Worm (Caenorhabditis elegans): Measurements from ENCODE around the gene hpx-2.

Gene hpx-2

ce11 chrV:13893583-13893982, 43.3 kb downstream of the hpx-2 start:
- TF ChIP-seq sea-2 (GFP tag; optimal IDR thresholded peaks at IDR 0.05) (no peak), pqm-1 (tag; optimal IDR thresholded peaks at IDR 0.05) (peak; percentile 92), egl-27 (tag; optimal IDR thresholded peaks at IDR 0.05) (no peak), fkh-10 (GFP tag; optimal IDR thresholded peaks at IDR 0.05) (no peak), elt-2 (tag; optimal IDR thresholded peaks at IDR 0.05) (peak; percentile 93)

DNA sequence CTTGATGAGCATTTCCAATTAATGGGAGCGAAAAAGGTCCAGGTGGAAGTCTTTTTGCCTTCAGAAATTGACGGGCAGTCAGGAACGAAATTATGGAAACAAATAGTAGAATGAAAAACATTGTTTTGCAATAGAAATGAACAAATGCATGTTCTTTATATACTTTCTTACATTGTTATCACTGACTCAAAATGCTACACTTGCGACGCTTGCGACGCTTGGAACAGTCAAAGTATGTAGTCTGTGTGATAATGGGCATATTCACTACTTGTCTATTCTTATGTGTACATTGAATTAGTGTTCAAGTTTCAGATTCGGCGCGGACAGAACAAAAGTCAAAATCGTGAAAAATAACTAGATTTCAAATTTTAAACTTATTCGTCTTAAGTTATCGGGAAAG, 48.1 kb downstream of the hpx-2 start, which contains the start of gene cyp-35C1:
Gene cyp-35C1, minus strand, starts transcription at position 132 of the 400 bp plus-strand sequence.
- TF ChIP-seq pqm-1 (tag; optimal IDR thresholded peaks at IDR 0.05) (peak; percentile 51), elt-2 (tag; optimal IDR thresholded peaks at IDR 0.05) (peak; percentile 59), nhr-67 (tag; optimal IDR thresholded peaks at IDR 0.05) (no peak)

DNA sequence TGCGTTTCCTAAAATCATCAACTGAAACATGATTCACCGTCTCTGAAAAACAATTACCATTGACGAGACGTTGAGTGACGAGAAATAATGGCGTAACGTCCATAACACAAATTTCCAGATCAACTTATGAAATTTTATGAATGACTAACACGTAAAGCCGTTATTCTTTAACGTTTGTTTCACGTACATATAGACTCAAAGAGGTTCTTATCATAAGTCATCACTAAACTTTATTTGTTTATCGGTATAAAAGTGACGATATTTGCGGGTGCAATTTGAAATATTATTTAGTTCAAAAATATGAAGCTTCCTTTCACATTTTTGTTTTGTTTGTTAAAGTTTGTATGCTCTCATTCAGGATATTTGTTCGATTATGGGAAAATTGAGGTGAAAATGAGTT, 48.9 kb downstream of the hpx-2 start, which contains the start of gene oac-3:
Gene oac-3, plus strand, starts transcription at position 301 of the 400 bp plus-strand sequence.
- TF ChIP-seq hmg-11 (tag; optimal IDR thresholded peaks at IDR 0.05) (no peak), egl-27 (tag; optimal IDR thresholded peaks at IDR 0.05) (no peak), zag-1 (tag; optimal IDR thresholded peaks at IDR 0.05) (no peak), fkh-10 (GFP tag; optimal IDR thresholded peaks at IDR 0.05) (no peak), fkh-2 (tag; optimal IDR thresholded peaks at IDR 0.05) (no peak), elt-2 (tag; optimal IDR thresholded peaks at IDR 0.05) (no peak), pha-4 (tag; optimal IDR thresholded peaks at IDR 0.05) (no peak), lin-15B (tag; optimal IDR thresholded peaks at IDR 0.05) (no peak), nhr-67 (tag; optimal IDR thresholded peaks at IDR 0.05) (no peak)

DNA sequence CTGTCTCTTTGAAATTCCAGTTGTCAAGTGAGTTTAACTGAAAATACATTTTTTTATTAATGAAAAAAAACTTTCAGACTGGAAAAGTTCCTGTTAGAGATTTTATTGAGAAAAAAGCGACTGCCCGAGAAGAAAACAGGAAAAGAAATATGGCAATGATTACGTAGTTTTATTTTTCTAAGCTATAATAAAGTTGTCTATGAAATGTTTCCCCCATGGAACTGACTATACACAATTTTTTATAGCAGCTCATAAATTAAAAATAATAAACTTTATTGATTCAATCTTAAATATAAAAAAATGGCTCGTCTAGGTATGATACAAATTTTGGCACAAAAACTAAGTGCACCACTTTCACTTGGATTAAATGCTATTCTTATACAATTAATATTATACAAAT, 52.2 kb downstream of the hpx-2 start, which contains the start of gene C06B3.1:
Gene C06B3.1, plus strand, starts transcription at position 301 of the 400 bp plus-strand sequence.
- TF ChIP-seq aly-2 (tag; optimal IDR thresholded peaks at IDR 0.05): no peak
- TF ChIP-seq nhr-28 (tag; optimal IDR thresholded peaks at IDR 0.05): no peak
- TF ChIP-seq ZK546.5 (tag; optimal IDR thresholded peaks at IDR 0.05): no peak
- TF ChIP-seq fkh-10 (GFP tag; optimal IDR thresholded peaks at IDR 0.05): no peak
- TF ChIP-seq nhr-76 (tag; optimal IDR thresholded peaks at IDR 0.05): no peak
- TF ChIP-seq nhr-77 (tag; optimal IDR thresholded peaks at IDR 0.05): no peak
- TF ChIP-seq zag-1 (tag; optimal IDR thresholded peaks at IDR 0.05): no peak
- TF ChIP-seq ceh-9 (tag; optimal IDR thresholded peaks at IDR 0.05): no peak
- no peak for TF ChIP-seq daf-12 (tag; optimal IDR thresholded peaks at IDR 0.05)
- no peak for TF ChIP-seq R02D3.7 (tag; optimal IDR thresholded peaks at IDR 0.05)
- TF ChIP-seq nhr-67 (tag; optimal IDR thresholded peaks at IDR 0.05): no peak
- TF ChIP-seq elt-3 (tag; optimal IDR thresholded peaks at IDR 0.05): no peak
- TF ChIP-seq lin-15B (tag; optimal IDR thresholded peaks at IDR 0.05): no peak
- TF ChIP-seq hmg-11 (tag; optimal IDR thresholded peaks at IDR 0.05): no peak
- TF ChIP-seq egl-5 (tag; optimal IDR thresholded peaks at IDR 0.05): no peak

Measured in whole organism, L3 larva.